Worm (Caenorhabditis elegans): ENCODE results near the gene C34C12.1.
A peak's percentile ranks its signal among the peaks of the same experiment; 100 is the strongest.

C34C12.1 gene

ce11 chrIII:3413437-3413836 is 40.7 kb upstream of the C34C12.1 start:
- no peak for TF ChIP-seq nhr-42 (GFP tag; IDR thresholded peaks at IDR 0.05)
- TF ChIP-seq aha-1 (tag) = peak; percentile 82
- no peak for TF ChIP-seq dmd-6 (GFP tag; IDR thresholded peaks at IDR 0.05)

- TF ChIP-seq dmd-8 (GFP tag; IDR thresholded peaks at IDR 0.05) (no peak), ces-1 (GFP tag; optimal IDR thresholded peaks at IDR 0.05) (peak; percentile 19)
These were observed 39.7 kb upstream of the C34C12.1 start for ce11 chrIII:3414412-3414811.

DNA sequence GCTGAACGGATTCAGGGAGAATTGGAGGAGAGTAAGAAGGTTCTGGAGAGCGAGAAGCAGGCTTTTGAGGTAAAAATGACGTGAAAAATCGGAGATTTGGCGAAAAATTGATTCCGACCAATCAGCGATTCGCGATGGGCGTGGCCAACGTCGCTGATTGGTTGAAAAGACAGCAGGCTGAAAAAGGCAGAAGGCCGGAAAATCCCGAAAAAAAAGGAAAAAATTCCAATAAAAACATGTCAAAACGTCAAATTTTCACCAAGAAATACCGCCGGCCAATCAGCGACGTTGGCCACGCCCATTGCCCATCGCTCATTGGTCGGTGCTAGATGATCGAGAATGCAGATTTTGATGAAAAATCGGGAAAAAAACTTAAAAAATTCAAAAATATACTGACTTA is 36.7 kb upstream of the C34C12.1 start:
- no peak for TF ChIP-seq ceh-82 (tag; optimal IDR thresholded peaks at IDR 0.05)
- TF ChIP-seq php-3 (GFP tag; IDR thresholded peaks at IDR 0.05) = no peak
- TF ChIP-seq mdt-29 (GFP tag; IDR thresholded peaks at IDR 0.05) = no peak
- no peak for TF ChIP-seq Y75B8A.6 (GFP tag; IDR thresholded peaks at IDR 0.05)
- no peak for TF ChIP-seq lin-29 (GFP tag; IDR thresholded peaks at IDR 0.05)
- no peak for TF ChIP-seq lsy-2 (tag; optimal IDR thresholded peaks at IDR 0.05)
- no peak for TF ChIP-seq rbr-2 (tag; optimal IDR thresholded peaks at IDR 0.05)
- no peak for TF ChIP-seq madf-9 (GFP tag; conservative IDR thresholded peaks at IDR 0.05)
- TF ChIP-seq ceh-44 (GFP tag; IDR thresholded peaks at IDR 0.05) = no peak
- no peak for TF ChIP-seq spr-1 (tag; optimal IDR thresholded peaks at IDR 0.05)
- no peak for TF ChIP-seq arid-1 (GFP tag; conservative IDR thresholded peaks at IDR 0.05)
- TF ChIP-seq nhr-41 (GFP tag; IDR thresholded peaks at IDR 0.05) = no peak
- no peak for TF ChIP-seq daf-8 (GFP tag; IDR thresholded peaks at IDR 0.05)
- TF ChIP-seq sdz-12 (GFP tag; optimal IDR thresholded peaks at IDR 0.05) = no peak
- no peak for TF ChIP-seq duxl-1 (tag; optimal IDR thresholded peaks at IDR 0.05; ENCODE audit: poor library complexity)
- TF ChIP-seq nhr-11 (tag; optimal IDR thresholded peaks at IDR 0.05) = no peak
- no peak for TF ChIP-seq zfp-3 (GFP tag; conservative IDR thresholded peaks at IDR 0.05)
- no peak for TF ChIP-seq lim-7 (GFP tag; IDR thresholded peaks at IDR 0.05)
- TF ChIP-seq unc-62 (GFP tag; optimal IDR thresholded peaks at IDR 0.05 in 1 of 2) = no peak
- no peak for TF ChIP-seq unc-62 (tag; optimal IDR thresholded peaks at IDR 0.05)

ce11 chrIII:3418906-3419305 is 35.2 kb upstream of the C34C12.1 start:
- TF ChIP-seq cey-2 (tag; optimal IDR thresholded peaks at IDR 0.05; ENCODE audit: borderline replicate concordance, insufficient read depth) (no peak), gei-8 (GFP tag; optimal IDR thresholded peaks at IDR 0.05) (no peak), R02D3.7 (tag; optimal IDR thresholded peaks at IDR 0.05) (no peak), T26A8.4 (GFP tag; IDR thresholded peaks at IDR 0.05) (no peak), zip-11 (GFP tag; IDR thresholded peaks at IDR 0.05) (no peak), Y105C5A.15 (GFP tag; IDR thresholded peaks at IDR 0.05) (no peak), aha-1 (tag) (no peak), lsy-2 (tag; optimal IDR thresholded peaks at IDR 0.05) (no peak), pqm-1 (tag; optimal IDR thresholded peaks at IDR 0.05) (no peak), zip-2 (tag; optimal IDR thresholded peaks at IDR 0.05) (no peak), hlh-11 (tag; optimal IDR thresholded peaks at IDR 0.05) (no peak), ZK546.5 (tag; optimal IDR thresholded peaks at IDR 0.05) (no peak), lin-15B (tag; optimal IDR thresholded peaks at IDR 0.05) (no peak), lin-1 (GFP tag; IDR thresholded peaks at IDR 0.05) (no peak), nhr-42 (GFP tag; IDR thresholded peaks at IDR 0.05) (no peak)

DNA sequence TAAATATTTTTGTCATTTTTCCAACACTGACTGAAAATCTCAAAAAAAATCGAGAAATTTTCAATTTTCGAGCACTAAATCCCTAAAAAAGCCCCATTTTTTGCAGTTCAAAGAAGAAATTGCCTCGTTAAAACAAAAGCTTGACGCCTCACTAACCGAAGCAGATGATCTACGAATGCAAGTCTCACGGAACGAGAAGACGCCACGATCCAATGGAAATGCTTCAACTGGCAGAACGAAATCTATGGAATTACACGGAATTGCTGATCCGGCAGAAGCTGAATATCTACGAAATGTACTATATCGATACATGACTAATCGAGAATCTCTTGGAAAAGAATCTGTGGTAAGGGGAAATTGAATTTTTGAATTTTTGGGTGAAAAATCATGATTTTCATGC is 30.2 kb upstream of the C34C12.1 start:
- TF ChIP-seq mes-2 (tag; optimal IDR thresholded peaks at IDR 0.05; ENCODE audit: poor library complexity, severe bottlenecking) (peak; percentile 42), T20F7.1 (GFP tag; optimal IDR thresholded peaks at IDR 0.05) (no peak)

Measured in whole organism, L4 larva.